Fruit fly (Drosophila melanogaster): ENCODE results near the gene CG14708.
A peak's percentile ranks its signal among the peaks of the same experiment; 100 is the strongest.

The CG14708 gene

DNA sequence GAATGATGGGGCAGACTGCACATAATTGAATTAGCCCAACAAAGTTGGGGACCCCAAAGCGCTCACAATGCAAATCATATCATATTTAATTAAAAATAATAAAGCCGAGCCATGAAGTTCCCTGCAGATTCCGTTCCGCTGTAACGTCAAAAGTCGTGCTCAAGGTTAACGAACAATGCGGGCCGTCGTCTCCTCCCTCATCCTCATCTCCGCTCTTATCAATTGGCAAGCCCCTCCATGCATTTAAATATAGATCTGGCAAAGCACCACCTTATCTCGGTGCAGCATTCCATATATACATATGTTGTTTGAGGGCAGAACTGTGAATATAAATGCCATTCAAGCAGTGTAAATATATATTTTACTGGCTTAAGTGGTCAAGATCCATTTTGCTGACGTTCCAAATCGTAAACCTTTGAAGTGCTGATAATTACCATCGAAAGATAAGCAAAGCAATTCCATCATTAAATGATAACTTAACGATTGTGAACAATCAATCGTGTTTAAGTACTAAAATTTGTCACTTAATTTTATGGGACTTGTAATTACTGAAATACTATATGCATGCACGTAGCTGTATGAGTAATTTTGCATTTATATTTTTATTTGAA is 11.0 kb downstream of the CG14708 start:
- TF ChIP-seq Mio (GFP tag; optimal IDR thresholded peaks at IDR 0.05) (no peak), jim (GFP tag; optimal IDR thresholded peaks at IDR 0.05) (no peak), br (GFP tag; optimal IDR thresholded peaks at IDR 0.05) (no peak), brk (GFP tag; optimal IDR thresholded peaks at IDR 0.05) (no peak), foxo (GFP tag; optimal IDR thresholded peaks at IDR 0.05) (no peak), fru (GFP tag; optimal IDR thresholded peaks at IDR 0.05) (no peak), lola (GFP tag; optimal IDR thresholded peaks at IDR 0.05) (no peak), h (GFP tag; optimal IDR thresholded peaks at IDR 0.05) (no peak), CG32264 (GFP tag; optimal IDR thresholded peaks at IDR 0.05) (no peak), Hnf4 (GFP tag; optimal IDR thresholded peaks at IDR 0.05) (peak; percentile 27), usp (GFP tag; optimal IDR thresholded peaks at IDR 0.05) (no peak), Vsx2 (GFP tag; optimal IDR thresholded peaks at IDR 0.05; ENCODE audit: partially characterized antibody) (no peak), psq (GFP tag; optimal IDR thresholded peaks at IDR 0.05) (no peak), Rel (GFP tag; optimal IDR thresholded peaks at IDR 0.05) (no peak), Rel (tag; optimal IDR thresholded peaks at IDR 0.05) (peak; percentile 61), Myc (optimal IDR thresholded peaks at IDR 0.05) (no peak), dsf (GFP tag; optimal IDR thresholded peaks at IDR 0.05; ENCODE audit: borderline replicate concordance) (no peak), HLH106 (tag; optimal IDR thresholded peaks at IDR 0.05) (no peak), Sp1 (GFP tag; optimal IDR thresholded peaks at IDR 0.05) (peak; percentile 56), N (GFP tag; optimal IDR thresholded peaks at IDR 0.05) (no peak), sv (GFP tag; optimal IDR thresholded peaks at IDR 0.05) (no peak), Hr83 (GFP tag; optimal IDR thresholded peaks at IDR 0.05; ENCODE audit: poor library complexity, severe bottlenecking) (no peak), Abd-B (GFP tag; optimal IDR thresholded peaks at IDR 0.05) (no peak), woc (GFP tag; optimal IDR thresholded peaks at IDR 0.05) (no peak), pan (optimal IDR thresholded peaks at IDR 0.05) (no peak), Dfd (GFP tag; optimal IDR thresholded peaks at IDR 0.05) (no peak), tai (GFP tag; optimal IDR thresholded peaks at IDR 0.05) (peak; percentile 3), rgr (GFP tag; optimal IDR thresholded peaks at IDR 0.05) (no peak), CrebA (GFP tag; optimal IDR thresholded peaks at IDR 0.05; ENCODE audit: borderline replicate concordance) (peak; percentile 68), dl (GFP tag; optimal IDR thresholded peaks at IDR 0.05; ENCODE audit: insufficient read depth in 1 of 2, partially characterized antibody in 2 of 2) (no peak), Jra (GFP tag; optimal IDR thresholded peaks at IDR 0.05) (no peak), Dif (GFP tag; optimal IDR thresholded peaks at IDR 0.05; ENCODE audit: partially characterized antibody) (no peak), ey (GFP tag; optimal IDR thresholded peaks at IDR 0.05) (no peak), CG9705 (GFP tag; optimal IDR thresholded peaks at IDR 0.05) (peak; percentile 21), dmrt93B (GFP tag; optimal IDR thresholded peaks at IDR 0.05) (no peak), sage (GFP tag; optimal IDR thresholded peaks at IDR 0.05) (no peak), GATAd (GFP tag; optimal IDR thresholded peaks at IDR 0.05) (no peak), Hr78 (GFP tag; optimal IDR thresholded peaks at IDR 0.05) (no peak), OdsH (GFP tag; optimal IDR thresholded peaks at IDR 0.05) (no peak)

DNA sequence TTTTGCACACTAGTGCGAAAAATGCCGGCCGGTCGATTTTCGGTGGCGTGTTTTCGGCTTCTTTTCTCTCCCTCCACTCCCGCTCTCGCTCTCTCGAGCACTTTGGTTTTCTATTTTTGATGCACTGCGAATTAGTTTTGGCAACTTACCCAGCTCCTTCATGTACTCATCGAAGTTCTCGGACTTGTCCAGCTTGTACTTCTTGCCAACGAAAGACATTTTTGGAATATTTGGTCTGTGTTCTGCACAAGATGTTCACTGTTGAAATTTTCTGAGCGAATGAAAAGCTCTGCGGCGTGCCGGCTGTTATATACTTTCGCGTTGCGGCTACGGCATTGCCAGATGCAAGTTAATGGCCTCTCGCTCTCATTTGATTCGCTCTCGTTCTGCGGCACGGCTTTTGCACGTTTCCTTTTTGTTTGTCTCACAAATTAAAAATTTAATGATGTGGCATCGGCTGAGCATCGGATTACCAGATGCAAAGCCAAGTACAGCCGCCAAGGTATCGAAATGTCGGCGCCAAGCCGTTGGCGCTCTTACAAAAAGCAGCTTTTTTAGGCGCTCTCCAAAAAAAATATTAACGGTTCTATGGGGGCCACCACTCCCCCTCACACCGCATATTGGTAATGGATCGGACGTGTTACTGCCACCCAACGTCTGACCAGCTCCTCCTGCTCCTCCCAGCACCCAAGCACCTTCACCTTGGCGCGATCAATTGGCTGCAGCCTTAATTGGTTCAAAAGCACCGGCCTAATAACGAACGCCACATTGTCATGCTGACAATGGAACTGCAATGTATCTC is 13.0 kb downstream of the CG14708 start, which contains the start of the genes fabp and sea:
fabp (minus strand) TSS at position 286 of the 802 bp plus-strand sequence.
sea (minus strand) TSS at position 286 of the 802 bp plus-strand sequence.
- TF ChIP-seq psq (GFP tag; optimal IDR thresholded peaks at IDR 0.05): peak; percentile 37
- TF ChIP-seq Hr83 (GFP tag; optimal IDR thresholded peaks at IDR 0.05; ENCODE audit: poor library complexity, severe bottlenecking): peak; percentile 59
- no peak for TF ChIP-seq sv (GFP tag; optimal IDR thresholded peaks at IDR 0.05)
- TF ChIP-seq OdsH (GFP tag; optimal IDR thresholded peaks at IDR 0.05): peak; percentile 58
- TF ChIP-seq br (GFP tag; optimal IDR thresholded peaks at IDR 0.05): peak; percentile 35
- TF ChIP-seq HLH106 (tag; optimal IDR thresholded peaks at IDR 0.05): peak; percentile 50
- TF ChIP-seq Abd-B (GFP tag; optimal IDR thresholded peaks at IDR 0.05): no peak
- TF ChIP-seq h (GFP tag; optimal IDR thresholded peaks at IDR 0.05): peak; percentile 52
- peak; percentile 94 for TF ChIP-seq CrebA (GFP tag; optimal IDR thresholded peaks at IDR 0.05; ENCODE audit: borderline replicate concordance)
- TF ChIP-seq Rel (GFP tag; optimal IDR thresholded peaks at IDR 0.05): no peak
- TF ChIP-seq Rel (tag; optimal IDR thresholded peaks at IDR 0.05): peak; percentile 35
- peak; percentile 56 for TF ChIP-seq Hnf4 (GFP tag; optimal IDR thresholded peaks at IDR 0.05)
- TF ChIP-seq tai (GFP tag; optimal IDR thresholded peaks at IDR 0.05): no peak
- peak; percentile 32 for TF ChIP-seq ey (GFP tag; optimal IDR thresholded peaks at IDR 0.05)
- no peak for TF ChIP-seq Myc (optimal IDR thresholded peaks at IDR 0.05)
- no peak for TF ChIP-seq jim (GFP tag; optimal IDR thresholded peaks at IDR 0.05)
- TF ChIP-seq dsf (GFP tag; optimal IDR thresholded peaks at IDR 0.05; ENCODE audit: borderline replicate concordance): no peak
- no peak for TF ChIP-seq CG32264 (GFP tag; optimal IDR thresholded peaks at IDR 0.05)
- TF ChIP-seq fru (GFP tag; optimal IDR thresholded peaks at IDR 0.05): peak; percentile 67
- TF ChIP-seq dmrt93B (GFP tag; optimal IDR thresholded peaks at IDR 0.05): no peak
- TF ChIP-seq foxo (GFP tag; optimal IDR thresholded peaks at IDR 0.05): peak in 1 of 2 experiments; percentile 50
- TF ChIP-seq GATAd (GFP tag; optimal IDR thresholded peaks at IDR 0.05): no peak
- peak; percentile 67 for TF ChIP-seq Sp1 (GFP tag; optimal IDR thresholded peaks at IDR 0.05)
- TF ChIP-seq rgr (GFP tag; optimal IDR thresholded peaks at IDR 0.05): peak; percentile 50

Data from whole organism, wandering third instar larva.